Worm (Caenorhabditis elegans): ENCODE results near the gene F26F4.2.

ce11 chrIII:4961281-4961680 is 50.2 kb downstream of the F26F4.2 start:
- TF ChIP-seq che-1 (tag; optimal IDR thresholded peaks at IDR 0.05) = no peak
- TF ChIP-seq pqm-1 (tag; optimal IDR thresholded peaks at IDR 0.05) = no peak
- no peak for TF ChIP-seq elt-2 (tag; optimal IDR thresholded peaks at IDR 0.05)
- no peak for TF ChIP-seq hlh-30 (tag; optimal IDR thresholded peaks at IDR 0.05; ENCODE audit: insufficient read depth)
- TF ChIP-seq unc-55 (GFP tag; optimal IDR thresholded peaks at IDR 0.05) = no peak
- TF ChIP-seq pat-9 (tag; optimal IDR thresholded peaks at IDR 0.05) = no peak
- no peak for TF ChIP-seq tbx-2 (tag; optimal IDR thresholded peaks at IDR 0.05)
- TF ChIP-seq pha-4 (tag; optimal IDR thresholded peaks at IDR 0.05) = no peak
- no peak for TF ChIP-seq fkh-6 (tag; optimal IDR thresholded peaks at IDR 0.05)
- TF ChIP-seq hlh-15 (tag; optimal IDR thresholded peaks at IDR 0.05) = no peak
- no peak for TF ChIP-seq pha-2 (tag; optimal IDR thresholded peaks at IDR 0.05)
- no peak for TF ChIP-seq fkh-10 (GFP tag; optimal IDR thresholded peaks at IDR 0.05)
- no peak for TF ChIP-seq dve-1 (tag; optimal IDR thresholded peaks at IDR 0.05)
